Fruit fly (Drosophila melanogaster) whole organism, embryonic: ENCODE results near the gene D12.
A peak's percentile ranks its signal among the peaks of the same experiment; 100 is the strongest.

ENCODE experiments used
- Adf1 ChIP-seq: fragments of 200-800 bp; sonication (Bioruptor generic); IDR thresholded peaks from 2 replicates; pipeline ENCODE4 v1.3.6; 2022; ENCODE audit warnings: missing biosample characterization, missing genetic modification characterization
- Antp ChIP-seq: fragments of 200-800 bp; sonication (Bioruptor generic); optimal IDR thresholded peaks from 3 replicates; lab custom pipeline; 2016; ENCODE audit warnings: missing biosample characterization, missing genetic modification characterization
- Atf6 ChIP-seq: fragments of 200-800 bp; sonication (Bioruptor generic); IDR thresholded peaks from 2 replicates; pipeline ENCODE4 v1.3.6; 2022; ENCODE audit warnings: missing biosample characterization, missing genetic modification characterization
- CG11398 ChIP-seq: fragments of 200-800 bp; sonication (Bioruptor generic); optimal IDR thresholded peaks from 2 replicates; lab custom pipeline; 2016; ENCODE audit warnings: missing biosample characterization, missing genetic modification characterization
- CG12155 ChIP-seq: fragments of 200-800 bp; sonication (Bioruptor generic); optimal IDR thresholded peaks from 3 replicates; lab custom pipeline; 2016; ENCODE audit warnings: missing biosample characterization, missing genetic modification characterization
- CG12391 ChIP-seq: fragments of 200-800 bp; sonication (Bioruptor generic); optimal IDR thresholded peaks from 3 replicates; lab custom pipeline; 2018; ENCODE audit warnings: missing biosample characterization, mild to moderate bottlenecking, missing genetic modification characterization, moderate library complexity
- CG13894 ChIP-seq: fragments of 200-800 bp; sonication (Bioruptor generic); optimal IDR thresholded peaks from 3 replicates; lab custom pipeline; 2018; ENCODE audit warnings: missing biosample characterization, mild to moderate bottlenecking, missing genetic modification characterization, moderate library complexity
- CG14710 ChIP-seq: fragments of 200-800 bp; sonication (Bioruptor generic); optimal IDR thresholded peaks from 3 replicates; lab custom pipeline; 2019; ENCODE audit warnings: missing biosample characterization, mild to moderate bottlenecking, missing genetic modification characterization, moderate library complexity
- CG15011 ChIP-seq: fragments of 200-800 bp; sonication (Bioruptor generic); optimal IDR thresholded peaks from 3 replicates; lab custom pipeline; 2018; ENCODE audit warnings: missing biosample characterization, mild to moderate bottlenecking, missing genetic modification characterization
- CG15479 ChIP-seq: fragments of 200-800 bp; sonication (Bioruptor generic); optimal IDR thresholded peaks from 3 replicates; lab custom pipeline; 2019; ENCODE audit warnings: missing biosample characterization, mild to moderate bottlenecking, missing genetic modification characterization, moderate library complexity
- CG18262 ChIP-seq: fragments of 200-800 bp; optimal IDR thresholded peaks from 3 replicates; lab custom pipeline; 2019; ENCODE audit warnings: missing biosample characterization, mild to moderate bottlenecking, missing genetic modification characterization, moderate library complexity
- CG30431 ChIP-seq: fragments of 200-800 bp; sonication (Bioruptor generic); optimal IDR thresholded peaks from 2 replicates; lab custom pipeline; 2017; ENCODE audit warnings: missing biosample characterization, missing genetic modification characterization
- CG33557 ChIP-seq: fragments of 200-800 bp; sonication (Bioruptor generic); optimal IDR thresholded peaks from 2 replicates; lab custom pipeline; 2019; ENCODE audit warnings: missing biosample characterization, mild to moderate bottlenecking, missing genetic modification characterization, moderate library complexity
- CG34422 ChIP-seq: fragments of 200-800 bp; sonication (Bioruptor generic); IDR thresholded peaks from 3 replicates; pipeline ENCODE4 v1.3.6; 2022; ENCODE audit warnings: missing biosample characterization, missing genetic modification characterization
- CG4282 ChIP-seq: fragments of 200-800 bp; sonication (Bioruptor generic); optimal IDR thresholded peaks from 2 replicates; lab custom pipeline; 2016; ENCODE audit warnings: missing biosample characterization, missing genetic modification characterization
- CG4617 ChIP-seq: fragments of 200-800 bp; sonication (Bioruptor generic); optimal IDR thresholded peaks from 3 replicates; lab custom pipeline; 2016; ENCODE audit warnings: missing biosample characterization, missing genetic modification characterization, borderline replicate concordance
- CG8089 ChIP-seq: fragments of 200-800 bp; sonication (Bioruptor generic); optimal IDR thresholded peaks from 3 replicates; lab custom pipeline; 2016; ENCODE audit warnings: missing biosample characterization, missing genetic modification characterization
- CG8765 ChIP-seq: fragments of 200-800 bp; sonication (Bioruptor generic); IDR thresholded peaks from 2 replicates; pipeline ENCODE4 v1.3.6; 2022; ENCODE audit warnings: missing biosample characterization, missing genetic modification characterization
- Dip3 ChIP-seq: fragments of 200-800 bp; sonication (Bioruptor generic); optimal IDR thresholded peaks from 3 replicates; lab custom pipeline; 2016; ENCODE audit warnings: missing biosample characterization, missing genetic modification characterization
- Dref ChIP-seq: fragments of 200-800 bp; sonication (Bioruptor generic); IDR thresholded peaks from 2 replicates; pipeline ENCODE4 v1.3.6; 2022; ENCODE audit warnings: missing biosample characterization, missing genetic modification characterization
- E2f2 ChIP-seq: fragments of 200-800 bp; sonication (Bioruptor generic); IDR thresholded peaks from 2 replicates; pipeline ENCODE4 v1.3.6; 2022; ENCODE audit warnings: missing biosample characterization, missing genetic modification characterization
- Ets97D ChIP-seq: fragments of 200-800 bp; sonication (Bioruptor generic); optimal IDR thresholded peaks from 3 replicates; lab custom pipeline; 2016; ENCODE audit warnings: missing biosample characterization, missing genetic modification characterization
- Fer3 ChIP-seq: fragments of 200-800 bp; sonication (Bioruptor generic); optimal IDR thresholded peaks from 2 replicates; lab custom pipeline; 2018; ENCODE audit warnings: missing biosample characterization, mild to moderate bottlenecking, missing genetic modification characterization, moderate library complexity
- H2.0 ChIP-seq: fragments of 200-800 bp; sonication (Bioruptor generic); IDR thresholded peaks from 2 replicates; pipeline ENCODE4 v1.3.6; 2022; ENCODE audit warnings: missing biosample characterization, missing genetic modification characterization
- Hr3 ChIP-seq: fragments of 200-800 bp; sonication (Bioruptor generic); optimal IDR thresholded peaks from 3 replicates; lab custom pipeline; 2016; ENCODE audit warnings: missing biosample characterization, missing genetic modification characterization
- Lim3 ChIP-seq: fragments of 200-800 bp; sonication (Bioruptor generic); IDR thresholded peaks from 2 replicates; pipeline ENCODE4 v1.3.6; 2022; ENCODE audit warnings: missing biosample characterization, missing genetic modification characterization
- Lpt ChIP-seq: fragments of >200 bp; optimal IDR thresholded peaks from 2 replicates; lab custom pipeline; 2018; ENCODE audit warnings: missing biosample characterization, missing genetic modification characterization
- MBD-R2 ChIP-seq: fragments of 200-800 bp; sonication (Bioruptor generic); IDR thresholded peaks from 2 replicates; pipeline ENCODE4 v1.3.6; 2022; ENCODE audit warnings: missing biosample characterization, missing genetic modification characterization
- NC2α ChIP-seq: fragments of 200-800 bp; sonication (Bioruptor generic); optimal IDR thresholded peaks from 2 replicates; lab custom pipeline; 2016; ENCODE audit warnings: missing biosample characterization, missing genetic modification characterization
- NK7.1 ChIP-seq: fragments of 200-800 bp; sonication (Bioruptor generic); optimal IDR thresholded peaks from 3 replicates; lab custom pipeline; 2016; ENCODE audit warnings: missing biosample characterization, missing genetic modification characterization
- Scr ChIP-seq: fragments of 200-800 bp; sonication (Bioruptor generic); IDR thresholded peaks from 2 replicates; pipeline ENCODE4 v1.3.6; 2022; ENCODE audit warnings: missing biosample characterization, missing genetic modification characterization; ENCODE audit not compliant: partially characterized antibody
- az2 ChIP-seq: fragments of 200-800 bp; sonication (Bioruptor generic); optimal IDR thresholded peaks from 3 replicates; lab custom pipeline; 2016; ENCODE audit warnings: missing biosample characterization, missing genetic modification characterization
- bbx ChIP-seq: fragments of 200-800 bp; sonication (Bioruptor generic); IDR thresholded peaks from 2 replicates; pipeline ENCODE4 v1.3.6; 2022; ENCODE audit warnings: missing biosample characterization, missing genetic modification characterization; ENCODE audit not compliant: partially characterized antibody
- chm ChIP-seq: fragments of 200-800 bp; sonication (Bioruptor generic); IDR thresholded peaks from 2 replicates; pipeline ENCODE4 v1.3.6; 2022; ENCODE audit warnings: missing biosample characterization, missing genetic modification characterization
- dimm ChIP-seq: fragments of 200-800 bp; sonication (Bioruptor generic); IDR thresholded peaks from 2 replicates; pipeline ENCODE4 v1.3.6; 2022; ENCODE audit warnings: missing biosample characterization, missing genetic modification characterization
- dpn ChIP-seq, 2 experiments: fragments of 200-800 bp; sonication (Bioruptor generic); optimal IDR thresholded peaks; 3 replicates each; lab custom pipeline; 2016; ENCODE audit warnings: missing biosample characterization in 2 of 2, missing genetic modification characterization in 2 of 2
- dysf ChIP-seq: fragments of 200-800 bp; sonication (Bioruptor generic); IDR thresholded peaks from 3 replicates; pipeline ENCODE4 v1.3.6; 2022; ENCODE audit warnings: missing biosample characterization, missing genetic modification characterization
- emc ChIP-seq: fragments of 200-800 bp; sonication (Bioruptor generic); optimal IDR thresholded peaks from 2 replicates; lab custom pipeline; 2016; ENCODE audit warnings: missing biosample characterization, missing genetic modification characterization
- ewg ChIP-seq: fragments of 200-800 bp; sonication (Bioruptor generic); optimal IDR thresholded peaks from 3 replicates; lab custom pipeline; 2017; ENCODE audit warnings: mild to moderate bottlenecking, missing biosample characterization, missing genetic modification reagents, missing genetic modification characterization
- jumu ChIP-seq: fragments of 200-800 bp; sonication (Bioruptor generic); optimal IDR thresholded peaks from 3 replicates; lab custom pipeline; 2016; ENCODE audit warnings: missing biosample characterization, missing genetic modification characterization
- kah ChIP-seq: fragments of 200-800 bp; sonication (Bioruptor generic); optimal IDR thresholded peaks from 2 replicates; lab custom pipeline; 2018; ENCODE audit warnings: missing biosample characterization, mild to moderate bottlenecking, missing genetic modification characterization
- lilli ChIP-seq: fragments of 200-800 bp; sonication (Bioruptor generic); optimal IDR thresholded peaks from 3 replicates; lab custom pipeline; 2016; ENCODE audit warnings: missing biosample characterization, missing genetic modification characterization
- mirr ChIP-seq: fragments of 200-800 bp; sonication (Bioruptor generic); optimal IDR thresholded peaks from 3 replicates; lab custom pipeline; 2018; ENCODE audit warnings: missing biosample characterization, mild to moderate bottlenecking, missing genetic modification characterization
- onecut ChIP-seq: fragments of 200-800 bp; sonication (Bioruptor generic); IDR thresholded peaks from 2 replicates; pipeline ENCODE4 v1.3.6; 2022; ENCODE audit warnings: missing biosample characterization, missing genetic modification characterization
- phol ChIP-seq: fragments of 200-800 bp; sonication (Bioruptor generic); optimal IDR thresholded peaks from 3 replicates; lab custom pipeline; 2018; ENCODE audit warnings: missing biosample characterization, mild to moderate bottlenecking, missing genetic modification characterization, moderate library complexity
- sd ChIP-seq: fragments of 200-800 bp; sonication (Bioruptor generic); optimal IDR thresholded peaks from 3 replicates; lab custom pipeline; 2018; ENCODE audit warnings: missing biosample characterization, mild to moderate bottlenecking, missing genetic modification characterization, moderate library complexity
- sens-2 ChIP-seq: fragments of 200-800 bp; sonication (Bioruptor generic); IDR thresholded peaks from 2 replicates; pipeline ENCODE4 v1.3.6; 2022; ENCODE audit warnings: missing biosample characterization, missing genetic modification characterization
- sob ChIP-seq: fragments of 200-800 bp; sonication (Bioruptor generic); IDR thresholded peaks from 2 replicates; pipeline ENCODE4 v1.3.6; 2022; ENCODE audit warnings: missing biosample characterization, missing genetic modification characterization
- tll ChIP-seq, 2 experiments: fragments of 200-800 bp in 1 of 2; fragments of >200 bp in 1 of 2; sonication (Bioruptor generic) in 1 of 2; optimal IDR thresholded peaks; 2 replicates each; lab custom pipeline; 2017 to 2019; ENCODE audit warnings: missing biosample characterization in 2 of 2, missing genetic modification characterization in 2 of 2, mild to moderate bottlenecking in 1 of 2, moderate library complexity in 1 of 2
- vvl ChIP-seq: fragments of 200-800 bp; sonication (Bioruptor generic); IDR thresholded peaks from 2 replicates; pipeline ENCODE4 v1.3.6; 2022; ENCODE audit warnings: missing biosample characterization, missing genetic modification characterization
- zf30C ChIP-seq: fragments of 200-800 bp; sonication (Bioruptor generic); optimal IDR thresholded peaks from 3 replicates; lab custom pipeline; 2018; ENCODE audit warnings: missing biosample characterization, mild to moderate bottlenecking, missing genetic modification characterization
- zfh2 ChIP-seq: fragments of 200-800 bp; sonication (Bioruptor generic); optimal IDR thresholded peaks from 2 replicates; lab custom pipeline; 2016; ENCODE audit warnings: missing biosample characterization, missing genetic modification characterization

The D12 gene

DNA sequence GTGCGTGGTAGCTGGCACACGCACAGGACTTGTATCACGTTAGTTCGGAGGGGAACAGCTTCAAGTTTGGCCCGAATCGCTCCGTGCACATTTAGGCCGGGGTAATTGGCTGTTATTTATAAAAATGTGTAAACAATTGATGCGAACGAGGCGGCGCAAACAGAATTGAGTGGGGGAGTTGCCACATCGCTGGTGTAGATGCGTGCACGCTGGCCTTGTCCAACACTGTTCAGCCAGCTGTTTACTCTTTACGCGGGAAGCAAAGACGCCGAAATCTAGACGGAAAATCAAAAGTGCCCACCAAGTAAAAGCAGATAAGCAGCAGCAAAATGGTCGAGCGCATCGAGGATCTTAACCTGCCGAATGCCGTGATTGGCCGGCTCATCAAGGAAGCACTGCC lies at the start of gene D12, which contains the start of gene Chrac-14 (continued):
- TF ChIP-seq Atf6 (GFP tag; lab: Robert Waterston, UW), result no peak
- TF ChIP-seq bbx, result no peak
- TF ChIP-seq vvl (GFP tag; lab: Robert Waterston, UW), result 0 out of 2 replicates have a peak, but pooled peaks have one; percentile 17
- TF ChIP-seq Dref (GFP tag; lab: Robert Waterston, UW), result 0 out of 2 replicates have a peak, but pooled peaks have one; percentile 15
- no peak for TF ChIP-seq zf30C
- TF ChIP-seq Adf1 (GFP tag; lab: Robert Waterston, UW), result 0 out of 2 replicates have a peak, but pooled peaks have one; percentile 16
- TF ChIP-seq phol (tag; lab: Kevin White, UChicago), result no peak
- no peak for TF ChIP-seq onecut (GFP tag; lab: Robert Waterston, UW)
- TF ChIP-seq CG8765 (GFP tag; lab: Robert Waterston, UW), result no peak
- no peak for TF ChIP-seq az2 (GFP tag; lab: Kevin White, UChicago)
- TF ChIP-seq sens-2 (GFP tag; lab: Robert Waterston, UW), result no peak
- TF ChIP-seq CG4617 (GFP tag; lab: Kevin White, UChicago), result peak; percentile 51
- no peak for TF ChIP-seq Dip3
- peak; percentile 56 for TF ChIP-seq Antp
- TF ChIP-seq Lpt (GFP tag; lab: Kevin White, UChicago), result no peak
- peak; percentile 12 for TF ChIP-seq Ets97D (GFP tag; lab: Kevin White, UChicago)
- TF ChIP-seq ewg, result peak; percentile 37
- TF ChIP-seq CG15479, result no peak
- TF ChIP-seq dimm (GFP tag; lab: Robert Waterston, UW), result no peak
- no peak for TF ChIP-seq NK7.1 (GFP tag; lab: Kevin White, UChicago)
- peak; percentile 69; the same call in 1 of the 2 replicates for TF ChIP-seq sob
- peak; percentile 13 for TF ChIP-seq lilli
- TF ChIP-seq zfh2 (GFP tag; lab: Kevin White, UChicago), result peak; percentile 14
- no peak; the same call in 1 of the 2 replicates for TF ChIP-seq chm (GFP tag; lab: Robert Waterston, UW)
- TF ChIP-seq CG15011 (GFP tag; lab: Kevin White, UChicago), result no peak
- no peak for TF ChIP-seq emc (GFP tag; lab: Kevin White, UChicago)
- TF ChIP-seq CG8089, result peak; percentile 18
- no peak for TF ChIP-seq CG11398 (GFP tag; lab: Kevin White, UChicago)
- TF ChIP-seq CG12155, result peak; percentile 21
- peak; percentile 98 for TF ChIP-seq MBD-R2
- TF ChIP-seq kah, result no peak
- TF ChIP-seq Hr3, result no peak
- TF ChIP-seq tll (GFP tag; optimal IDR thresholded peaks at IDR 0.05; lab: Kevin White, UChicago), result no peak
- TF ChIP-seq sd (tag; lab: Kevin White, UChicago), result no peak
- TF ChIP-seq CG12391 (tag; lab: Kevin White, UChicago), result no peak
- no peak for TF ChIP-seq Scr (GFP tag; lab: Robert Waterston, UW)
- TF ChIP-seq H2.0 (GFP tag; lab: Robert Waterston, UW), result peak; percentile 37; the same call in 1 of the 2 replicates
- peak in 1 of 2 experiments; percentile 5 for TF ChIP-seq dpn (GFP tag; optimal IDR thresholded peaks at IDR 0.05; lab: Kevin White, UChicago)
- peak; percentile 73 for TF ChIP-seq E2f2 (GFP tag; lab: Robert Waterston, UW)
- no peak for TF ChIP-seq CG13894 (tag; lab: Kevin White, UChicago)
- no peak for TF ChIP-seq CG30431 (GFP tag; lab: Kevin White, UChicago)
- no peak for TF ChIP-seq mirr (GFP tag; lab: Kevin White, UChicago)
- TF ChIP-seq jumu (GFP tag; lab: Kevin White, UChicago), result peak; percentile 36
- peak; percentile 29 for TF ChIP-seq CG14710 (tag; lab: Kevin White, UChicago)
- TF ChIP-seq CG33557 (GFP tag; lab: Kevin White, UChicago), result no peak
- TF ChIP-seq dysf (GFP tag; lab: Robert Waterston, UW), result 0 out of 3 replicates have a peak, but pooled peaks have one; percentile 15
- TF ChIP-seq Lim3 (GFP tag; lab: Robert Waterston, UW), result no peak
- TF ChIP-seq NC2α (GFP tag; lab: Kevin White, UChicago), result no peak
- TF ChIP-seq CG34422 (GFP tag; lab: Robert Waterston, UW), result peak; percentile 39; the same call in 1 of the 3 replicates
- TF ChIP-seq CG4282 (GFP tag; lab: Kevin White, UChicago), result peak; percentile 0
- TF ChIP-seq Fer3 (tag; lab: Kevin White, UChicago), result no peak
- TF ChIP-seq CG18262, result no peak
